Worm (Caenorhabditis elegans) whole organism, L3 larva: ENCODE data around the gene F14H8.8.

Experiments
- R02D3.7 ChIP-seq: fragments of 150-350 bp; optimal IDR thresholded peaks from 2 replicates; lab custom pipeline; 2014; ENCODE audit warnings: missing biosample characterization, missing genetic modification characterization
- ZK546.5 ChIP-seq: sonication (generic microtip); optimal IDR thresholded peaks from 2 replicates; lab custom pipeline; 2017; ENCODE audit warnings: missing biosample characterization, missing genetic modification characterization
- aly-2 ChIP-seq: fragments of 150-350 bp; optimal IDR thresholded peaks from 2 replicates; lab custom pipeline; 2014; ENCODE audit warnings: missing biosample characterization, missing genetic modification characterization
- ama-1 ChIP-seq: fragments of 150-350 bp; optimal IDR thresholded peaks from 2 replicates; lab custom pipeline; 2018
- ceh-16 ChIP-seq: sonication (generic microtip); optimal IDR thresholded peaks from 2 replicates; lab custom pipeline; 2017; ENCODE audit warnings: missing biosample characterization, missing genetic modification characterization
- ceh-28 ChIP-seq: fragments of 150-350 bp; optimal IDR thresholded peaks from 2 replicates; lab custom pipeline; 2014; ENCODE audit warnings: missing biosample characterization, missing genetic modification reagents, missing genetic modification characterization
- ceh-9 ChIP-seq: sonication (generic microtip); optimal IDR thresholded peaks from 2 replicates; lab custom pipeline; 2018; ENCODE audit warnings: missing biosample characterization, missing genetic modification characterization
- egl-5 ChIP-seq: fragments of 150-350 bp; optimal IDR thresholded peaks from 2 replicates; lab custom pipeline; 2017; ENCODE audit warnings: missing biosample characterization, missing genetic modification reagents, missing genetic modification characterization, inconsistent platforms
- elt-1 ChIP-seq: fragments of 150-350 bp; optimal IDR thresholded peaks from 2 replicates; lab custom pipeline; 2014; ENCODE audit warnings: missing biosample characterization, missing genetic modification characterization
- elt-2 ChIP-seq: sonication (generic microtip); optimal IDR thresholded peaks from 2 replicates; lab custom pipeline; 2016; ENCODE audit warnings: missing genetic modification reagents, mild to moderate bottlenecking, missing genetic modification characterization, missing compliant biosample characterization
- elt-3 ChIP-seq, 3 experiments: fragments of 150-350 bp in 1 of 3; sonication (generic microtip) in 2 of 3; optimal IDR thresholded peaks; 2 replicates in 2 of 3; 4 replicates in 1 of 3; lab custom pipeline; 2014 to 2017; ENCODE audit warnings: missing biosample characterization in 3 of 3, missing genetic modification characterization in 3 of 3
- eor-1 ChIP-seq, 2 experiments: fragments of 150-350 bp; optimal IDR thresholded peaks; 2 replicates each; lab custom pipeline; 2014 to 2018; ENCODE audit warnings: missing biosample characterization in 2 of 2, missing genetic modification characterization in 2 of 2
- fkh-10 ChIP-seq: sonication (generic microtip); optimal IDR thresholded peaks from 2 replicates; lab custom pipeline; 2017; ENCODE audit warnings: missing biosample characterization, missing genetic modification reagents, missing genetic modification characterization
- fkh-2 ChIP-seq: fragments of 150-350 bp; optimal IDR thresholded peaks from 2 replicates; lab custom pipeline; 2014; ENCODE audit warnings: missing biosample characterization, missing genetic modification reagents, missing genetic modification characterization
- fos-1 ChIP-seq: fragments of 150-350 bp; optimal IDR thresholded peaks from 2 replicates; lab custom pipeline; 2014; ENCODE audit warnings: missing biosample characterization, missing genetic modification characterization
- hmg-11 ChIP-seq: sonication (generic microtip); optimal IDR thresholded peaks from 2 replicates; lab custom pipeline; 2016; ENCODE audit warnings: missing genetic modification characterization, missing compliant biosample characterization
- jun-1 ChIP-seq: fragments of 150-350 bp; optimal IDR thresholded peaks from 2 replicates; lab custom pipeline; 2014; ENCODE audit warnings: missing biosample characterization, missing genetic modification reagents, missing genetic modification characterization
- lin-15B ChIP-seq: fragments of 150-350 bp; optimal IDR thresholded peaks from 2 replicates; lab custom pipeline; 2014; ENCODE audit warnings: missing biosample characterization, missing genetic modification characterization
- lsy-12 ChIP-seq: sonication (generic microtip); optimal IDR thresholded peaks from 2 replicates; lab custom pipeline; 2016; ENCODE audit warnings: mild to moderate bottlenecking, missing genetic modification characterization, missing compliant biosample characterization
- mdl-1 ChIP-seq: fragments of 150-350 bp; optimal IDR thresholded peaks from 2 replicates; lab custom pipeline; 2014; ENCODE audit warnings: missing biosample characterization, missing genetic modification characterization
- mml-1 ChIP-seq: fragments of 150-350 bp; sonication (generic microtip); optimal IDR thresholded peaks from 3 replicates; lab custom pipeline; 2014; ENCODE audit warnings: missing biosample characterization, missing genetic modification characterization
- nfya-1 ChIP-seq: sonication (generic microtip); optimal IDR thresholded peaks from 2 replicates; lab custom pipeline; 2017; ENCODE audit warnings: missing genetic modification characterization, mild to moderate bottlenecking, missing compliant biosample characterization, antibody characterized with exemption, moderate library complexity; ENCODE audit not compliant: insufficient read depth
- nhr-12 ChIP-seq: fragments of 150-350 bp; optimal IDR thresholded peaks from 2 replicates; lab custom pipeline; 2014; ENCODE audit warnings: missing biosample characterization, missing genetic modification characterization
- nhr-23 ChIP-seq: fragments of 150-350 bp; optimal IDR thresholded peaks from 2 replicates; lab custom pipeline; 2014; ENCODE audit warnings: missing biosample characterization, missing genetic modification reagents, missing genetic modification characterization
- nhr-25 ChIP-seq: sonication (generic microtip); optimal IDR thresholded peaks from 2 replicates; lab custom pipeline; 2017; ENCODE audit warnings: missing biosample characterization, missing genetic modification characterization
- nhr-43 ChIP-seq: sonication (generic microtip); optimal IDR thresholded peaks from 2 replicates; lab custom pipeline; 2016; ENCODE audit warnings: mild to moderate bottlenecking, missing genetic modification characterization, missing compliant biosample characterization; ENCODE audit not compliant: poor library complexity, severe bottlenecking
- nhr-67 ChIP-seq: fragments of 150-350 bp; optimal IDR thresholded peaks from 2 replicates; lab custom pipeline; 2014; ENCODE audit warnings: missing biosample characterization, missing genetic modification characterization
- nhr-76 ChIP-seq: fragments of 150-350 bp; sonication (generic microtip); optimal IDR thresholded peaks from 5 replicates; lab custom pipeline; 2014; ENCODE audit warnings: missing biosample characterization, missing genetic modification characterization
- pha-4 ChIP-seq: fragments of 150-350 bp; optimal IDR thresholded peaks from 2 replicates; lab custom pipeline; 2014; ENCODE audit warnings: missing biosample characterization, missing genetic modification reagents, missing genetic modification characterization
- pqm-1 ChIP-seq: fragments of 150-350 bp; optimal IDR thresholded peaks from 2 replicates; lab custom pipeline; 2017; ENCODE audit warnings: missing biosample characterization, missing genetic modification characterization, inconsistent platforms
- sea-2 ChIP-seq: fragments of 150-350 bp; sonication (generic microtip); optimal IDR thresholded peaks from 4 replicates; lab custom pipeline; 2014; ENCODE audit warnings: missing biosample characterization, missing genetic modification reagents, missing genetic modification characterization
- skn-1 ChIP-seq: fragments of 150-350 bp; optimal IDR thresholded peaks from 2 replicates; lab custom pipeline; 2014; ENCODE audit warnings: missing biosample characterization, missing genetic modification characterization
- snpc-4 ChIP-seq: fragments of 150-350 bp; optimal IDR thresholded peaks from 2 replicates; lab custom pipeline; 2014; ENCODE audit warnings: missing biosample characterization, missing genetic modification characterization
- unc-39 ChIP-seq: sonication (generic microtip); optimal IDR thresholded peaks from 4 replicates; lab custom pipeline; 2017; ENCODE audit warnings: missing biosample characterization, missing genetic modification characterization
- zag-1 ChIP-seq: fragments of 150-350 bp; optimal IDR thresholded peaks from 2 replicates; lab custom pipeline; 2014; ENCODE audit warnings: missing biosample characterization, missing genetic modification characterization
- ztf-11 ChIP-seq: fragments of 150-350 bp; optimal IDR thresholded peaks from 2 replicates; lab custom pipeline; 2014; ENCODE audit warnings: missing biosample characterization, missing genetic modification characterization
- ztf-4 ChIP-seq: fragments of 150-350 bp; optimal IDR thresholded peaks from 2 replicates; lab custom pipeline; 2014; ENCODE audit warnings: missing biosample characterization, missing genetic modification characterization

F14H8.8 gene

DNA sequence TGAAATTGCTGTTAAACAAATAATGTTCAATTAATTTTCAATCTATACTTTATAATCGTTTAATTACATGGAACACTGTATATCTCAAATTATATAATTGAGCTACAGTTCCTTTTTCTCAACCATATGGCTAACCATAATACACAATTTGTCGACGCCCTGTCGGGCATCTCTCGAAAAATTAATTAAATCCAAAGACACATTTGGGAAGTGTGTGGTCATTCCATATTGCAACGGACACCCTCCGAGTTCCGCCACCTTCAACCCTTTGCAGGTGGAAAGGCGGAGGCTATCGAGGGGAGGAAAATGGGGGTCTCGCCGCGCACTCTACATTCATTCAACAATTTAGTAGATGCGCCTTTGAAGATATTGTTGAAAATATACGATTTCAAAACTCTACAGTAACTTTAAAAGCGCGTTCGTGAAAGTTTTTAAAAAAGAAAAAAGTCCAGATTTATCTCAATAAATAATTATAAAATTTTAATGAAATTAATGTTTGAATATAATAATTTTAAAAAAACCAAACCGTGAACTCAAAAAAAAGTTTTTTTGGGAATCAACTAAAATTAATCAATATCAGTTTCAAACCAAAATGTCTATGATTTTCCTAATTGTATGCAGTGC lies at the start of gene F14H8.8:
F14H8.8 (plus strand) TSS at position 574 of the 624 bp plus-strand sequence.
- TF ChIP-seq ama-1 (lab: Kevin White, UChicago) = no peak
- no peak for TF ChIP-seq jun-1 (tag; lab: Kevin White, UChicago)
- TF ChIP-seq nhr-23 (tag; lab: Kevin White, UChicago) = peak; percentile 23
- TF ChIP-seq nhr-43 (tag; lab: Kevin White, UChicago) = peak; percentile 3
- TF ChIP-seq snpc-4 (tag; lab: Kevin White, UChicago) = peak; percentile 93
- peak; percentile 62 for TF ChIP-seq nhr-25 (tag; lab: Kevin White, UChicago)
- TF ChIP-seq ztf-11 (tag; lab: Kevin White, UChicago) = no peak
- TF ChIP-seq lin-15B = peak; percentile 6
- peak; percentile 32 for TF ChIP-seq nfya-1 (tag; lab: Kevin White, UChicago)
- TF ChIP-seq, all 47 proteins: peak for 6

DNA sequence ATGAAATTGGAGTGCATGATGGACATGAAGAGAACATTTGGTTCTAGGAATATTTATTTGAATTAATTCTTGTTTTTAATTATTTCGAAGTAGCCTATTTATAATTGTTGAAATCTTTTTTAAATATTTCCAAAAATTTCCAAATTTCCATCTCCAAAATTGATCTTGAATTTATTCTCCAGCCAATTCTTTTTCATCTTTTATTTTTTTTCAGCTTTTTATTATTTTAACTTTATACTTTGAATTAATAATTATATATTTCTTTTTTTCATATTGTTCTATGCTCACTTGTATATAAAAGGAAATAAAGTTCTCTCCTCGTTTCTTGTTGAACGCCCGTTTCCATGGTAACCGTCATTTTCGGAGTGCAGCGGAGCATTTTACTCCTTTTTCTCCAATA lies 49.3 kb upstream of the F14H8.8 start, which contains the start of gene xbx-1:
xbx-1 (plus strand) TSS at position 301 of the 400 bp plus-strand sequence.
- no peak for TF ChIP-seq lsy-12 (tag; lab: Kevin White, UChicago)

DNA sequence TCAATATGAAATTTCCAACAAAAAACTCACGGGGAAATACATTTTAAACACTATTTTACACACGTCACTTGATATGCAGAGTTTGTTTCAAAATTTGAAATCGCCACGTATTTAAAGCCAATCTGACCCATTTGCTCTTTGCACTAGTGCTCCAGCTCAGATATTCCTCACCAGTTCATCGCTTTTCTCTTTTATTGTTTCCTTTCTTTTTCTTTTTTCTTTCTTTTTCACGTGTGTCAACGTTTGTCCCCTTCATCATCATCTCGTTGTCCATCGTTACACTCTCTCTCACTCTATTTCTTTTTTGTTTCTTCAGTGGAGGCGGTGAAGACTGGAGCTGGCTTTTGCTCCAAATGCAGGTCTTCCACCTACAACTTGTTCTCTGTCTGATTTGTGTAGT lies 44.7 kb upstream of the F14H8.8 start, which contains the start of gene F02D8.4:
F02D8.4 (plus strand) TSS at position 301 of the 400 bp plus-strand sequence.
- TF ChIP-seq pha-4 = no peak
- no peak for TF ChIP-seq eor-1 (tag; optimal IDR thresholded peaks at IDR 0.05; lab: Kevin White, UChicago)
- TF ChIP-seq ZK546.5 (tag; lab: Kevin White, UChicago) = no peak
- TF ChIP-seq mml-1 (tag; lab: Kevin White, UChicago) = no peak
- no peak for TF ChIP-seq snpc-4 (tag; lab: Kevin White, UChicago)
- TF ChIP-seq fkh-10 = no peak
- no peak for TF ChIP-seq elt-2 (tag; lab: Kevin White, UChicago)
- no peak for TF ChIP-seq hmg-11 (tag; lab: Kevin White, UChicago)
- TF ChIP-seq, all 47 proteins: peak for 0

DNA sequence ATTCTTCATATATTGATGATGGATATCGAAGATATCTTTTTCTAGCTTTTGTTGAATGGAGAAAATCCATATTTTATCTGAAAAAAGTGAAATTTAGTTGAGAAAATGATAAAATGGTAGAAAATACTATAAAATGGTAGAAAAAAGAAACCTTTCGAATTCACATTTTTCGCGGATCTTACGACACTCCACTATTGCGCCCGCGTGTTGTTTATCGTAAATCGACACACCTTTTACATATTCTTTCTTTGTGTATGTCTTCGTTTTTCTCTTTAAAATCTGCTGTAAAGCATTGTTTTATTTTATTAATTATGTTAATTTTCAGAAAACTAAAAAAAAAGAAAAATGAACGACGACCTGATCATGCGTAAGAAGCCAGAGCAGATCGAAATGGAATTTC lies 38.4 kb upstream of the F14H8.8 start, which contains the start of the genes cdt-2 and T01C3.2:
cdt-2 (minus strand) TSS at position 284 of the 400 bp plus-strand sequence.
T01C3.2 (plus strand) TSS at position 326 of the 400 bp plus-strand sequence.
- TF ChIP-seq aly-2 = no peak
- TF ChIP-seq lin-15B = peak; percentile 62
- TF ChIP-seq ztf-4 (tag; lab: Kevin White, UChicago) = no peak
- peak; percentile 10 for TF ChIP-seq nhr-23 (tag; lab: Kevin White, UChicago)
- no peak for TF ChIP-seq pqm-1 (tag; lab: Kevin White, UChicago)
- TF ChIP-seq elt-1 (tag; lab: Kevin White, UChicago) = no peak
- no peak for TF ChIP-seq skn-1
- no peak for TF ChIP-seq fkh-2
- no peak for TF ChIP-seq hmg-11 (tag; lab: Kevin White, UChicago)
- peak; percentile 71 for TF ChIP-seq pha-4
- no peak for TF ChIP-seq zag-1
- no peak for TF ChIP-seq mdl-1 (tag; lab: Kevin White, UChicago)
- TF ChIP-seq nhr-43 (tag; lab: Kevin White, UChicago) = no peak
- TF ChIP-seq ceh-28 (tag; lab: Kevin White, UChicago) = no peak
- TF ChIP-seq fos-1 (tag; lab: Kevin White, UChicago) = no peak
- TF ChIP-seq egl-5 (tag; lab: Kevin White, UChicago) = no peak
- TF ChIP-seq unc-39 (tag; lab: Kevin White, UChicago) = no peak
- TF ChIP-seq R02D3.7 (tag; lab: Kevin White, UChicago) = peak; percentile 91
- TF ChIP-seq nhr-67 (tag; lab: Kevin White, UChicago) = no peak
- no peak for TF ChIP-seq jun-1 (tag; lab: Kevin White, UChicago)

DNA sequence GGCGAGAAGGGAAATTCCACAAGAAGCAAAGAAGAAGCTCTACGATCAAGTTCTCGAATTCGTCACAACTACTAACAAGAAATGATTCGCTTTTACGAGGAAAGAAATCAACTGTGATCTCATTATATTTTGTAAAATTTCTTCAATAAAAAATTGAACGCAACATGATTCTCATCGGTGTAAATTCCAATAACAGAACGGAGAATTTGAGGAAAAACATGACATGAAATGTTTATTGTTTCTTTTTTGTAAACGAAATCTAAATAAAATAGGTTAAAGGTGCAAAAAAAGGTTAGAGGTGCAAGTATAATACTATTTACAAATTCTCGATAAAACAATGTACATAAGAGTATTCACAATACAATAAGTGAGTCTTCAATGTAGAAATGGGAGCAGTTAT lies 37.8 kb upstream of the F14H8.8 start:
- TF ChIP-seq nhr-12 (tag; lab: Kevin White, UChicago) (no peak), elt-3 (tag; optimal IDR thresholded peaks at IDR 0.05; lab: Kevin White, UChicago) (no peak), ztf-4 (tag; lab: Kevin White, UChicago) (no peak), ceh-16 (tag; lab: Kevin White, UChicago) (no peak), eor-1 (tag; optimal IDR thresholded peaks at IDR 0.05; lab: Kevin White, UChicago) (no peak), sea-2 (no peak), mml-1 (tag; lab: Kevin White, UChicago) (no peak), R02D3.7 (tag; lab: Kevin White, UChicago) (no peak), nhr-25 (tag; lab: Kevin White, UChicago) (no peak), aly-2 (no peak), nfya-1 (tag; lab: Kevin White, UChicago) (no peak), pha-4 (no peak), elt-2 (tag; lab: Kevin White, UChicago) (no peak), mdl-1 (tag; lab: Kevin White, UChicago) (no peak), ceh-9 (tag; lab: Kevin White, UChicago) (no peak), nhr-76 (no peak)
